Worm (Caenorhabditis elegans): ENCODE data around the gene gcy-15.

- TF ChIP-seq him-1 (tag; optimal IDR thresholded peaks at IDR 0.05) (no peak), dao-5 (tag; optimal IDR thresholded peaks at IDR 0.05) (no peak)
These were observed 25.8 kb upstream of the gcy-15 start, which contains the start of gene ZC239.13 for ce11 chrII:3222686-3223085.
